Worm (Caenorhabditis elegans): ENCODE data around the gene F46H5.11.

Gene F46H5.11

DNA sequence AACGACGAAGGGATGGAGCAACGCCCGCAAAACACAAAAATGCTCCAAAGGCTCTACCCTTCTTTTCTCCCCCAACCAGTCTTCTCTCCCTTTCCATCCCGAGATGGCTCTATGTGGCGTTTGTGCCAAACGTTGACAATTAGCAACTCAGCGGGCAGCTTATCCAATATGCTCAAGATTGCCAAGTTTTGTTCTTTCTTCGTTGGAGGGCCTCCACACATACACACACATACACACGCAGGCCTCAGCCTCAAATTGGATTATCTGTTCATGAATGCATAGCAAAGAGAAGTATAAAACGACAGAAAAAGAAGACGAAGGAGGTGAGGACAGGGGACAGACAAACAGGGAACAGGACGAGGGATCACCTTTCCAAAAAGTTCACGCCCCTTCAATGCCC lies 9.5 kb upstream of the F46H5.11 start:
- no peak for TF ChIP-seq fkh-4 (tag; optimal IDR thresholded peaks at IDR 0.05; ENCODE audit: borderline replicate concordance)
- no peak for TF ChIP-seq hlh-17 (GFP tag; optimal IDR thresholded peaks at IDR 0.05; ENCODE audit: borderline replicate concordance)
- TF ChIP-seq zip-4 (GFP tag; optimal IDR thresholded peaks at IDR 0.05): no peak
- peak; percentile 74 for TF ChIP-seq lin-14 (GFP tag; optimal IDR thresholded peaks at IDR 0.05)
- TF ChIP-seq ceh-82 (tag; optimal IDR thresholded peaks at IDR 0.05): peak in 1 of 3 experiments; percentile 12
- TF ChIP-seq C34B4.2 (tag; optimal IDR thresholded peaks at IDR 0.05): no peak
- TF ChIP-seq rnt-1 (tag; optimal IDR thresholded peaks at IDR 0.05): no peak
- TF ChIP-seq lin-39 (tag; optimal IDR thresholded peaks at IDR 0.05): no peak
- TF ChIP-seq fkh-10 (GFP tag; optimal IDR thresholded peaks at IDR 0.05): no peak
- TF ChIP-seq nhr-12 (tag; optimal IDR thresholded peaks at IDR 0.05): no peak
- no peak for TF ChIP-seq lir-3 (tag; optimal IDR thresholded peaks at IDR 0.05; ENCODE audit: poor library complexity)
- no peak for TF ChIP-seq efl-3 (GFP tag; optimal IDR thresholded peaks at IDR 0.05)
- TF ChIP-seq elt-2 (tag; optimal IDR thresholded peaks at IDR 0.05): no peak
- TF ChIP-seq swsn-7 (tag; optimal IDR thresholded peaks at IDR 0.05): no peak
- peak; percentile 27 for TF ChIP-seq ceh-8 (GFP tag; optimal IDR thresholded peaks at IDR 0.05)
- no peak for TF ChIP-seq xbp-1 (tag; optimal IDR thresholded peaks at IDR 0.05)

ce11 chrX:7279671-7280389 lies 8.0 kb upstream of the F46H5.11 start, which contains the start of gene unc-10:
unc-10 (minus strand) TSS chrX:7280322.
- TF ChIP-seq nhr-11 (tag; optimal IDR thresholded peaks at IDR 0.05) (no peak), nhr-71 (tag; optimal IDR thresholded peaks at IDR 0.05) (no peak), mdl-1 (tag; optimal IDR thresholded peaks at IDR 0.05) (no peak), C16A3.4 (tag; optimal IDR thresholded peaks at IDR 0.05) (no peak), alr-1 (tag; optimal IDR thresholded peaks at IDR 0.05; ENCODE audit: borderline replicate concordance) (no peak), hpl-2 (GFP tag; optimal IDR thresholded peaks at IDR 0.05) (no peak)

DNA sequence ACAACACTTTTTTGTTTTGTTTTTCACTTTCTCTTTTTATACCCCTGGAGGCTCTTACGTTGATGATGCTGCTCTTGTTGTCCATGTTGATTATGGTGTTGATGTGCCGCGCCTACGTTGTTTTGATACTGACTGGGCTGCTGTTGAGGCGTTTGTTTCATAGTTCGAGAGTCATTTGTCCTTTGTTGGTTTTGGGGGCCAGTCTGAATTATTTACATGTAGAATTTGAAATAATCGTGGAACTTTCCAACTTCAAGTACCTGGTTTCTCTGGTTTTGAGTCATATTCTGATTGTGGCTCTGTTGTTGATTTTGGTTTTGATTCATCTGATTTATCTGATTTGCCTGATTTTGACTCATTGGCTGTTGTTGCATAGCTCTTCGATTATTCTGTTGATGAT lies 6.2 kb upstream of the F46H5.11 start:
- TF ChIP-seq alr-1 (tag; optimal IDR thresholded peaks at IDR 0.05; ENCODE audit: borderline replicate concordance) (no peak), jun-1 (tag; optimal IDR thresholded peaks at IDR 0.05) (no peak), ama-1 (optimal IDR thresholded peaks at IDR 0.05) (no peak), rnt-1 (tag; optimal IDR thresholded peaks at IDR 0.05) (no peak), hpl-2 (GFP tag; optimal IDR thresholded peaks at IDR 0.05) (no peak), skn-1 (tag; optimal IDR thresholded peaks at IDR 0.05) (no peak), egl-13 (tag; optimal IDR thresholded peaks at IDR 0.05) (no peak), snpc-4 (tag; optimal IDR thresholded peaks at IDR 0.05) (no peak), mab-9 (GFP tag; IDR thresholded peaks at IDR 0.05) (no peak), nhr-90 (tag; optimal IDR thresholded peaks at IDR 0.05; ENCODE audit: poor library complexity) (no peak), swsn-7 (tag; optimal IDR thresholded peaks at IDR 0.05) (no peak), elt-3 (tag; optimal IDR thresholded peaks at IDR 0.05) (no peak), elt-2 (tag; optimal IDR thresholded peaks at IDR 0.05) (no peak), ets-5 (GFP tag; IDR thresholded peaks at IDR 0.05) (no peak), hlh-4 (tag; optimal IDR thresholded peaks at IDR 0.05) (no peak), lin-14 (GFP tag; optimal IDR thresholded peaks at IDR 0.05) (no peak), grh-1 (GFP tag; IDR thresholded peaks at IDR 0.05) (no peak), nhr-77 (tag; optimal IDR thresholded peaks at IDR 0.05) (no peak), lin-15B (tag; optimal IDR thresholded peaks at IDR 0.05) (no peak)

ce11 chrX:7269379-7269778 lies 2.5 kb downstream of the F46H5.11 start, which contains the start of gene grd-7:
grd-7 (minus strand) TSS chrX:7269479.
- TF ChIP-seq dpl-1 (GFP tag; optimal IDR thresholded peaks at IDR 0.05): no peak
- TF ChIP-seq blmp-1 (tag; optimal IDR thresholded peaks at IDR 0.05): peak; percentile 22
